Worm (Caenorhabditis elegans): ENCODE measurements around the gene F16B4.5.

DNA sequence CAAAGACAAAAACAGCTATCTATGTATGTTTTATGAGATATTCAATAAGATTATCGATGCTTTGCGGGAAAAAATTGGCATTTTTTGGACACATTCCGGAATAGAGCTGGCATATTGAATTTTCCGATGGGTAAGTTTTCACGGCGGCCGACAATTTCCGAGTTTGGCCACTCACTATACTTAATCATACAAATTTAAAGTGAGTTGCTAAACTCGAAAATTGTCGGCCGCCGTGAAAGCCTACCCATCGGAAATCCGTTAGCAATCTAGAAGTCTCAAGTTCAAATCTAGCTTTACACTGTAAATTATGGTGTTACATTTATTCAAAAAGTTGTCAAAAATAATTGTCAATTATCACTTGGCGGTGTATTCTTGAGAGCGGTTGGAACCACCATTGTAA lies 37.5 kb upstream of the F16B4.5 start:
- TF ChIP-seq unc-62 (GFP tag; optimal IDR thresholded peaks at IDR 0.05) (no peak), mdl-1 (tag; optimal IDR thresholded peaks at IDR 0.05) (no peak), nhr-12 (tag; optimal IDR thresholded peaks at IDR 0.05) (no peak), pha-4 (tag; optimal IDR thresholded peaks at IDR 0.05) (no peak)

Measured in whole organism, L3 larva.